Fruit fly (Drosophila melanogaster): ENCODE measurements around the gene CG43386.

Gene CG43386

DNA sequence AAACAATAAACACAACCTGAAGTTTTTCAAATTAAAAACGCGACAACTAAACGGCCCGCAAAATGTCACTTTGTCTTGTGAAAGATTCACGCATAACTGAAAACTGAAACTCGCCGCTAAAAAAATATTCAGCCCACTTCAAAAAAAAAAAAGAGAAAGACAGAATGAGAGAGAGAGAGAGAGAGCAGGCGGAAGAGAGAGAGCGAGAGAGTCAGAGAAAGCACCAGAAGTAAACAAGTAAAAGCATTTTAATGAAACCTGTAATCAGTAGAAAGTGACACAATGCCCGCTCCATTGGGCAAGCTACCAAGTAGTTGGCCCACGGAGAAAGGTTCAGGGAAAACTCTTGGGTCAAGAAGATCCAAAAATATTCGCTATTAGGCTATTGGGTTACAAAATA lies at the start of gene CG43386:
Gene CG43386 (minus strand): TSS at position 101 of the 400 bp plus-strand sequence.
- TF ChIP-seq noc (tag; optimal IDR thresholded peaks at IDR 0.05), result no peak

DNA sequence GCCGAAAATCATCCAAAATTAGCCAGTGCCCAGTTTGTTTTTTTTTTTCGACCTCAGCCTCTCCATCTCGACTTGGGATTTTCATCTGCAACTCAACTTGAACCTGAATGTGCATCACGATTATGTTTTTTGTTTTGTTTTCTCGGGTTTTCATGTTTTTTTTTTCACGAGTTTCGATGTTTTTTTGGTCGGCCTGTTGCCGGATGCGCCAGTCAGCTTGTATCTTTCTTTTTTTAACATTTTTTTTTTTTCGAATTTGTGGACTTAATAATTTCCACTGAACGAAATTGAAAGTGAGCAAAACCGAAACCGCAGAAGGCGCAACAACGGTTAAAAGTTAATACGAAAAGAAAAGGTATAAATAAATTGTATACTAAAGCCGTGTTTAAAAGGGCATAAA lies 44.6 kb upstream of the CG43386 start:
- TF ChIP-seq noc (tag; optimal IDR thresholded peaks at IDR 0.05), result no peak

DNA sequence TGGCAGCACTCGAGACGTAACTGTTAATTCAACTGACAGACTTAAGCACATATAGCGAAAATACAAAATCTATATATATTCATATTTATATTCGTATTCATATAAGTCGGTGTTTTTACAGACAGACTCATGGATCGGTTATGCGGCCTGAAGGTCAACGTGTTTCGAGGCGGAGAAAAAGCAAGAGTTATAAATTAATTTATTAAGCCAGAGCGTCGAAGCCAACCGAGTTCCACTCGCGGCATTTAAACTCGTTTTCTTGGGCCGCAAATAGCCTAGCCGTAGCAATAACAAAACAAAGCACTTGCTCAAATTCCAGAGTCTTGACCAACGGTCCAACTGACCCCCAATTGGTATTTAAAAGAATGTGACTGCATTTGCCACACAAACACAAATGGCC lies 43.7 kb upstream of the CG43386 start:
- TF ChIP-seq noc (tag; optimal IDR thresholded peaks at IDR 0.05), result no peak

DNA sequence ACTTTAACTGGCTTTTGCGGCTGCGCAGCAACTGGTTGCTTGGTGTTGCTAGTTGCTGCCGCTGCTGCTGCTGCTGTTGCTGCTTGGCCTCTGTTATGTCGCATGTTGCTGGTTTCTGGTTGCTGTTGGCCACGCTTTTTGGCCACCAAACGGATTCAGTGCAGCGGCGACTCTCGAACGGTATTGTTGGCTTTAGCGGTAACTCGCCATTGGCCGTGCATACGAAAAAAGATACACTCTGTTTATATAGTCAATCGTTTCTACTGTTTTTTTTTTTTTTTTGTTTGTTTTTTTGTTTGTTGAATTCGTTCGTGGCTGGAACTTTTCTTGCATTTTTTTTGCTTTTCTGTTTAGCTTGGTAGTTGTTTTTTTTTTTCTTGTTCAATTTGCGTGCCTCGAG lies 39.5 kb upstream of the CG43386 start, which contains the start of gene Cht6:
Gene Cht6 (plus strand): TSS at position 122 of the 400 bp plus-strand sequence.
- TF ChIP-seq noc (tag; optimal IDR thresholded peaks at IDR 0.05), result no peak

DNA sequence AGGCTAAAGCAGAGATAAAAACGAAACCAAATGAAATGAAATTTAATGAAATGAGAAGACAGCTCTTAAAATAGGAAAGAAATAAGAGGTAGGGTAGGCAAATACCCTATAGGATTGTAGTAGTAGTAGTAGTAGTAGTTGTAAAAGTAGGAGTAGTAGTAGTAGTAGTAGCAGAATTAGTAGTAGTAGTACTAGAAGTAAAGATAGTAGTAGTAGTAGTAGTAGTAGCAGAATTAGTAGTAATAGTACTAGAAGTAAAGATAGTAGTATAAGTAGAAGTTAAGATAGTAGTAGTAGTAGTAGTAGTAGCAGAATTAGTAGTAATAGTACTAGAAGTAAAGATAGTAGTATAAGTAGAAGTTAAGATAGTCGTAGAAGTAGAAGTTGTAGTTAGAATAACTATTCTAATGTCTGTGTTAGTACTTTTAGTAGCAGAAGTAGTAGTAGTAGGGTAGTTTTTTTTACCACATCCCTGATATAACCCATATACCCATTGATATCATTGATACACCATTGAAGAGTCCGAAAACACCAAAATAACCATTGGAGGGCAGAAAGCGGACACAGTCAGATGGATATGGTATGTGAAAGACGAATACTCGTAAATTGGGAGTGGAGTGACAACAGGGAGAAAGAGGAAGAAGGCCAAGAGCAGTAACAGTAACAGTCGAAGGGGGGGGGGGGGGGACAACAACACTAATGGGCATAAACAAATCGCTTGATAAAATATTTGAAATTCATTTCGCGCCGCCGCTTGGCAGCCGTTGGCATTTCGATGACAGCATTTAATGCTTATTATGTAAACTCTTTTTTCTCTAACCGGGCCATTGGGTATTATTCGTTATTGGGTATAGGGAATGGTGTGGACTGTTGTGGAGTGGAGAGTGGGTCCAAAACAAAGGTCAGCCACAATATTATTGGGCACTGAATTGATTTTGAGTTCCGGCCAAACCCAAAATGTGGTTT lies 37.8 kb upstream of the CG43386 start:
- no peak for TF ChIP-seq noc (tag; optimal IDR thresholded peaks at IDR 0.05)

DNA sequence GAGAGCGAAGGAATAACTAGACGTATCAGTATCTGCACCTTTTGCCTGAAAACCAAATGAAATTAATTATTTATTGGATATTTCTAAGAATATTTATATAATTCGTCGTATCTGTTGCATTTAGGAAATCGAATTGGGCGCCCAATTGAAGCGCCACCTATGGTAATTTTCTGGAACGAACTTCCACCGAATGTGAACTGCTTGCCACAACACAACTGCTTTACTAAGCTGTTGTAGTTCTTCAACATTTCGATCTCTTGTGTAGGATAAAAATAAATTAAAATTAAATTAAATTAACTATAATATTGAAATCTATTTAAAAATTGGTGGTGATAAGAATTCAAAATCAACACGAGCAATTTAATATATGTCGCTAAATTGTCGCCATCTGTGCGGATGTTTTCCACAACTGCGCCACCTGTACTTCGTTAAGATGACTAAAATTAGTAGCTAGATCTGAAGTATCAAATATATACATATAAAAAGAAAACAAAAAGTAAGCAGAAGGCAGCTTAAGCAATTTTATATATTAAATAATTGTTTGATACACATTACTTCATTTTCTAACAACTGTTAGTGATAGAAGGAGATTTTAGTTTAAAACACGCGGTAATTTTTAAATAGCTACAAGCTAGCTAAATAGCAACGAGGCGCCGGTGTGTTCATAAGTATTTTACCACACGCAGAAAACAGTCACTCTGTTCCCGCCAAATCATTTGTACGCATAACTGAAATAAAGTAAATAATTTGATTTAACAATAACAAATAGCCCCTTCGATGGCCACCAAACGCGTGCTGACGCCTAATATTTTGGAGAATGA lies 32.8 kb upstream of the CG43386 start, which contains the start of gene Dna2:
Gene Dna2 (plus strand): TSS at position 688 of the 821 bp plus-strand sequence.
- TF ChIP-seq noc (tag; optimal IDR thresholded peaks at IDR 0.05), result no peak

DNA sequence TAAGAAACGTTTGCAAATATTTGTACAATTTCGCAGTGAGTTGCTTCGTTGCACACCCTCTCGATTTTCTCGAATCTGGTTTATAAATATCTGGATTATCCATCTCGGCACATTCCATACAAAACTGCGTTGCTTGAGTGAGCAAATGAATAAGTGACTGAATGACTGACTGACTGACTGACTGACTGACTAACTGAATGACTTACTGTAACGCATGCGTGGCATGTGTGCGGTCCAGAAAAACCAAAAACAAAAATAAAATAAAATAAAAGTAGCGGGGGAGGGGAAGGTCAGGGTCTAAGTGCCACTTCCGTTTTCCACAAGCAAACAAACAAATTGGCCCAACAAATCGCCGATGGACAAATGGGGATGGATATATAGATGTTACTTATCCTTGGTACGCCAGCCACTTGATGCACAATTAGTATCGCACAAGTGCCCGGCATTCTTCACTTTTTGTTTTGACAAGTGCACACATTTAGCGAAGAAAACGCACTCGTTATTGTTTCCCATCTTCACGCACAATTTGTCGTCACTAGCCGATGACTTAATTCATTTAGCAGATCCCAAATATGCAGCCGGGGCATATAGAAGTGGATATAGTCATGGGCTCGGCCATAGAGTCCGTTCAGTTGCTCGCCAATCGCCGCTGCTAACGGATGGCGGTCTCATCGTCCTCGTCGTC lies 31.5 kb upstream of the CG43386 start, which contains the start of gene CG33557:
Gene CG33557 (plus strand): TSS at position 635 of the 685 bp plus-strand sequence.
- TF ChIP-seq noc (tag; optimal IDR thresholded peaks at IDR 0.05), result no peak

DNA sequence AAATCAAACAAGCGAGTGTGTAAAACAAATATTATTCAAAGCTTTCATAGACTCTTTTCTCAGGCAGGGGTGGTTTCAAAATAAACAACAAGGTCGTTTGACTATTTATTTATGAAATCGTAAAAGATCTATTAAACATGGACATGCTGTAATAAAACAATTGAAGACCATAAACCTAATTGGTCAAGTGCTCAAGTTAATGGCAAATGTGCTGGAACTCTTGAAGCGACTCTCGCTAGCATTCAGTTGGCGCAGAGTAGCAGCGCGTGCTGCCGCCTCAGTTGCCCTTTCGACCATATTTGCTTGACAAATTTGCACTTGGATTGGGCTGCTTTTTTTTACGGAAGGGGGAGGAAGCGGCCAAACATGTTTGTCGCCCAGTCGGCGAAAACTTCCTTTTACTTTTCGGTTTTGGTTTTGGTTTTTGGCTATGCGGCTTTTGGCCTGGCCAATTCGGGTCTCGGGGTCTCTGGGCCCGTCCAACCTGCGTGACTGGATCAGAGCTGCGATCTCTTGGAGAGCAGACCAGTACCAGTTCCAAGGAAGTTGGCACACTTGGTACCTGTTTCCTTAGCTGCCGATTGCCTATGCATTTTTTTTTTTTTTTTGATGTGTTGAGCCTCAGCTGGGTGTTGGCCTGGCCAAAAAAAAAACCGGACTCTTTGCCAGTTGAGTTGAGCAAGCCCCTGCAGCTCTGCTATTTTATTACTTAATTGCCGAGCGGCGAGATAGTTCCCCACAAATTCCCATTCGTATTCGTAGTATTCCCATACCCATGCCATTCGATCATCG lies 16.4 kb upstream of the CG43386 start:
- TF ChIP-seq noc (tag; optimal IDR thresholded peaks at IDR 0.05), result no peak

DNA sequence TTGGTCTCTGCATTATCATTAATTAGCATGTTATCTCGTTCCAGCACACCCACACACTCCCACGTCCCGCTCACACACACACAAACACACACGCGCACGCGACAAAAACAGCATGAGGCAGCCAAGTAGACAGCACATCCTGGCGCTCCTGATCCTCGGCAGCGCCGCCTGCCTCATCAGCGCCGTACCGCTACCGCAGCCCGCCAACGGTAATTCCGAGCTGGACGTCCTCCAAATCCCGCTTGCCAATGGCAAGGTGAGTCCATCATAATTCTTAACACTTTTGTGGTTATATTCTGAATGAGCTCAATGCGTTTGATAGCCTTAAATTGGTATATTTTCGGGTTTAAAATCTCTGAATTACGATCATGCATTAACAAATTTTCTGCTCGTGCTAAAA lies 15.7 kb upstream of the CG43386 start:
- TF ChIP-seq noc (tag; optimal IDR thresholded peaks at IDR 0.05), result no peak

DNA sequence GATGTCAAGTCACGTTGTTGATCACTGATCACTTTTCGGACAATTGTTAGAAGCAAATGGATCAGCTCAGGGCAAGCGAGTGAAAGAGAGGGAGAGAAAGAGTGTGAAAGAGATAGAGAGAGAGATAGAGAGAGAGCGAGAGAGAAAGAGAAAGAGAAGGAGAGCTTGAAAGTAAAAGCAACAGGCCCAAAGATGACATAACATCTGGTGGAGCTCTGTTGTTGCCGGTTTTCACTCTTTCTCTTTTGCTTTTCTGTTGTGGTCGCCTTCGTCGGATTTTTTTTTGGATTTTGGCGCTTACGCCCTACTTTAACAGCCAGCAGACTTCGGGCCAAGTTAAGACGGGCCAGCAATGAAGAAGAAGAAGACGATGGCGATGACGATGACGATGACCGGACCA lies 13.8 kb upstream of the CG43386 start:
- TF ChIP-seq noc (tag; optimal IDR thresholded peaks at IDR 0.05), result no peak

DNA sequence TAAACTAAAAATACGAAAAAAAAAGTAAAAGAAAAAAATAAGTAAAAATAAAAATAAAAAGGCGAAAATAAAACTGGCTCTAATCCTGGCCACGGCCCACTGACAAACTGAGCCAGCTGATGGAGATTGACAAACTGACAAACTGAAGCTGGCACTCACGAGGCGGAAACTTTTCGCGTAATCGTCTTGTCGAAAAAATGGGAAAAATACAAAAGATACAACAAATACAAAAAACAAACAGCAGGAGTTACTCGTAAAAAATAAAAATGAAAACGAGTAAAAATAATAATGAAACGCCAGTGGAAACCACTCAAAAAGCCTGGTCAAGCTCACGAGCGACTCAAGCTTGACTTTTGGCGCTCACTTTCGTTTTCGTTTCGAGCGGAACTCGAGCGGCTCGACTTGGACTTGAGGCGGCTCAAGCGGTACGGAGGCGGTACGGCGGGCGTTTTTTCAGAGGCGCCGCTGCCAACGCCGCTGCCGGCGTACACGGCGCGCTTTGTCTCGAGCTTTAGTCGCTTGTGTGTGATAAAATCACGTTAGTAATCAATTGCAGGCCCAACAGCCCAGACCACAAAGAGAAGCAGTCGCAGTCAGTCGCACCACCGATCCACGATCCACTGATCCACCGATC lies 12.1 kb upstream of the CG43386 start, which contains the start of gene CG32694:
Gene CG32694 (plus strand): TSS at position 537 of the 634 bp plus-strand sequence.
- no peak for TF ChIP-seq noc (tag; optimal IDR thresholded peaks at IDR 0.05)

DNA sequence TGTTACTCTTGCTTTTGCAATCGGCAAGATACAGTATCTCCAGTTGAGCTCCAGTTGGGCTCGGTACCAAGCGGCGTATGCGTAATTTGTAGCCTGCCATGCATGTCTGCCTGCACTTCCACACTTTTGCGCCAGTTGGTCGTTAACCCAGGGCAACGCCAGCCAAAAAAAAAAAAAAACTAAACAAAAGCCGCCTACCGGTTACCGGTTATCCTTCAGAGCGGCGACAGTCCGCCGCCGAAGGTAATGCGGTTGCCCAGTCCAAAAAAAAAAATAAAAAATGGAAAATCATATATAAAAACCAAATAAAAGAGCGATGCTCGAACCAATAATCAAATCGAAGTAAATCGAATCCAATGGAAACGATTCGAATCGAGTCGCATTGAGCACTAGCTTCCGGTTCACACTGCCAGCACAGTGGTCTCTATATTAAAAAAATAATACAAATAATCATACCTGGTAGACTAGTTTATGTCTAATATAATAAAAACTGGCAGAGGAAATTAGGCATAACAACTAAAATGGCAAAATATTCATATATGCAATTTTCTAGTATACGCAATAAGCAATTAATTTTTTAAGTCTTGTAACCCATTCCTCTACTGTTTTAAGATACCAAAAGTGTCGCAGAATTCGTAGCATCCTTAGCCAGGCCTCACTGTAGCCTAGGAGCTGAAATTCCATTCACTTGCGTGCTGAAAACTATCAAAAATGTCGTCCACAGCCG lies 10.3 kb upstream of the CG43386 start:
- no peak for TF ChIP-seq noc (tag; optimal IDR thresholded peaks at IDR 0.05)

DNA sequence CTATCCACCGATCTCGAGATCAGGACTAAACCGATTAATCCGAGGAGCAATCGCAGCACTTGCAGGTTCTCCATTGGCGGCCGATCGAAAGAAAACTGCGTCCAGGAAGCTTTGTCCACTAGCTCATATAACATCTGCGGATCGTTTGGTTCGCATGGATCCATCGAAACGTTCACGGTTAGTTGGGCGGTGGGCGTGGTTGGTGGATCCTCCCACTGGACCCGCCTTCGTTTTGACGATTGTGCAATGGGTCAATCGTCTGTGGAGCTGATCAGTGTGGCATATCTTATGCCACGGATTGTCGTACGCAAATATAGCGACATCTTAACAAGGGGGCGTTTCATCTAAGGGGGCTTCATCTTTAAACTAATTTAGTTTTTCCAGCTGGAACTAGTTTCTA lies 3.3 kb upstream of the CG43386 start, which contains the start of gene CG15252:
Gene CG15252 (minus strand): TSS at position 101 of the 400 bp plus-strand sequence.
- TF ChIP-seq noc (tag; optimal IDR thresholded peaks at IDR 0.05), result no peak

DNA sequence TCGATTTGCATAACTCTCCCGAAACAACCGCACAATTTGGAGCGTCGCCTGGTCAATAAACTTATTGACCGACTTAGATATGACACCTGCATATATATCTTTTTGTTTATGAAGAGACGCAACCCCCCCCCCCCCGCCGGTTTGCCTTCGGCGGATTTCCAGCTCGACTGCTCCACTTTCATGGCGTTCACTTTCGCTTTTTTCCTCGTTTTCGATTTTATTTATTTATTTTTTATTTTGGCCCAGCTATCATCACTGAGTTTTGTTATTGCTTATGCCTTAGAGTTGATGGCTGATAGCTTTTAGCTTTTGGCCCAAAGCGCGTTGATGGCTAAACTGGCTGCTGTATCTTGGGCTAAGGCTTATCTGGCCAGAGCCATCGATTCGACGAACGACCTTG lies 1.2 kb downstream of the CG43386 start:
- no peak for TF ChIP-seq noc (tag; optimal IDR thresholded peaks at IDR 0.05)
